Worm (Caenorhabditis elegans) whole organism, late embryonic: ENCODE results near the gene asns-2.

Source experiments
- pha-4 ChIP-seq: fragments of 150-350 bp; optimal IDR thresholded peaks from 2 replicates; lab custom pipeline; 2018; ENCODE audit warnings: missing biosample characterization, missing genetic modification reagents, missing genetic modification characterization
- pqm-1 ChIP-seq: sonication (generic microtip); optimal IDR thresholded peaks from 2 replicates; lab custom pipeline; 2016; ENCODE audit warnings: missing genetic modification characterization, missing compliant biosample characterization
- tbx-7 ChIP-seq: sonication (generic microtip); optimal IDR thresholded peaks from 2 replicates; lab custom pipeline; 2016; ENCODE audit warnings: missing genotype, missing genetic modification characterization, missing compliant biosample characterization

DNA sequence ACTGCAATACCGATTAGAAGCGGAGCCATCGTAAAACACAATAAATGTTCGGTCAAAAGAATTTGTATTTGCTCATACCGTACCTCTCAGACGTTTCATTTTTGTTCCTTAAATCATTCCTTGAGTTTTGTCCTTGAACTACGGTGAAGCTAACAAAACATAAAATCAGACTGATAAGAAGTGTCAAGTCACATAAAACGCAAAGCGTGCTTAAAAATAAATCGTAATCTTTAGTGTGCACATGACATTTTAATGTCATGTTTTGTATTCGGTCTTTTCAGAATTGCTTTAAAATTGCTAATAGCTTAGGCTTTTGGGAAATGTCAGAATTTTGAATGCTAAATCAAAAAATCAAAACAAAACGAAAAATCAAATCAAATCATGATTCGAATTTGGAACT lies 38.1 kb downstream of the asns-2 start:
- TF ChIP-seq tbx-7 (tag; lab: Kevin White, UChicago) (no peak), pqm-1 (tag; lab: Kevin White, UChicago) (no peak), pha-4 (tag; lab: Kevin White, UChicago) (no peak)
